Worm (Caenorhabditis elegans) whole organism, late embryonic: Measurements from ENCODE around the gene syp-1.

ENCODE experiments used
- ama-1 ChIP-seq: fragments of 150-350 bp; optimal IDR thresholded peaks from 2 replicates; lab custom pipeline; 2014
- ets-4 ChIP-seq: sonication (generic microtip); optimal IDR thresholded peaks from 2 replicates; lab custom pipeline; 2016; ENCODE audit warnings: missing genetic modification characterization, missing compliant biosample characterization
- fkh-10 ChIP-seq: fragments of 150-350 bp; optimal IDR thresholded peaks from 2 replicates; lab custom pipeline; 2014; ENCODE audit warnings: missing biosample characterization, missing genetic modification reagents, missing genetic modification characterization
- lin-11 ChIP-seq: fragments of 200-800 bp; sonication (Bioruptor generic); optimal IDR thresholded peaks from 2 replicates; lab custom pipeline; 2018; ENCODE audit warnings: mild to moderate bottlenecking, missing genetic modification characterization, missing compliant biosample characterization
- nhr-11 ChIP-seq: fragments of 150-350 bp; optimal IDR thresholded peaks from 2 replicates; lab custom pipeline; 2014; ENCODE audit warnings: missing biosample characterization, missing genetic modification characterization
- odd-2 ChIP-seq: sonication (generic microtip); optimal IDR thresholded peaks from 2 replicates; lab custom pipeline; 2017; ENCODE audit warnings: antibody characterized with exemption, mild to moderate bottlenecking, missing genetic modification characterization, missing compliant biosample characterization
- pax-1 ChIP-seq: fragments of 150-350 bp; optimal IDR thresholded peaks from 2 replicates; lab custom pipeline; 2014; ENCODE audit warnings: missing biosample characterization, missing genetic modification characterization
- pha-4 ChIP-seq: fragments of 150-350 bp; optimal IDR thresholded peaks from 2 replicates; lab custom pipeline; 2018; ENCODE audit warnings: missing biosample characterization, missing genetic modification reagents, missing genetic modification characterization
- rnt-1 ChIP-seq: sonication (generic microtip); optimal IDR thresholded peaks from 2 replicates; lab custom pipeline; 2016; ENCODE audit warnings: missing genetic modification characterization, missing compliant biosample characterization
- unc-3 ChIP-seq, 2 experiments: fragments of 200-800 bp in 1 of 2; sonication (Bioruptor generic) in 1 of 2; sonication (generic microtip) in 1 of 2; conservative IDR thresholded peaks in 1 of 2; optimal IDR thresholded peaks in 1 of 2; 2 replicates each; pipeline versions ENCODE4 v1.3.6 to Lab custom; 2016 to 2022; ENCODE audit warnings: missing compliant biosample characterization in 2 of 2, missing genetic modification characterization in 2 of 2, missing genetic modification reagents in 1 of 2
- unc-86 ChIP-seq: sonication (generic microtip); optimal IDR thresholded peaks from 2 replicates; lab custom pipeline; 2016; ENCODE audit warnings: missing genetic modification characterization, missing compliant biosample characterization

- TF ChIP-seq lin-11 (no peak), pax-1 (tag; lab: Kevin White, UChicago) (no peak), ama-1 (no peak), fkh-10 (GFP tag; lab: Kevin White, UChicago) (no peak), pha-4 (tag; lab: Kevin White, UChicago) (no peak), odd-2 (tag; lab: Kevin White, UChicago) (no peak), unc-3 (GFP tag; conservative IDR thresholded peaks at IDR 0.05; lab: Robert Waterston, UW) (no peak), unc-3 (tag; optimal IDR thresholded peaks at IDR 0.05; lab: Kevin White, UChicago) (no peak), nhr-11 (tag; lab: Kevin White, UChicago) (no peak), rnt-1 (tag; lab: Kevin White, UChicago) (no peak), unc-86 (no peak), ets-4 (tag; lab: Kevin White, UChicago) (no peak)
These were observed 46.8 kb upstream of the syp-1 start, which contains the start of gene pptr-1 for ce11 chrV:16357253-16357652.
